Fruit fly (Drosophila melanogaster) whole organism, adult: ENCODE measurements around the gene CG13003.

Experiments used
- CG14711 ChIP-seq: fragments of 200-800 bp; sonication (Bioruptor generic); optimal IDR thresholded peaks from 2 replicates; lab custom pipeline; 2018; ENCODE audit warnings: missing biosample characterization, mild to moderate bottlenecking, missing genetic modification characterization, moderate library complexity
- CG5204 ChIP-seq: fragments of 200-800 bp; sonication (Bioruptor generic); optimal IDR thresholded peaks from 2 replicates; lab custom pipeline; 2016; ENCODE audit warnings: missing biosample characterization, missing genetic modification characterization
- CG7045 ChIP-seq: fragments of 200-800 bp; sonication (Bioruptor generic); optimal IDR thresholded peaks from 2 replicates; lab custom pipeline; 2017; ENCODE audit warnings: missing biosample characterization, mild to moderate bottlenecking, missing genetic modification characterization
- Clk ChIP-seq: fragments of 200-800 bp; sonication (Bioruptor generic); optimal IDR thresholded peaks from 2 replicates; lab custom pipeline; 2017; ENCODE audit warnings: missing biosample characterization, missing genetic modification characterization
- Mnt ChIP-seq: fragments of 200-800 bp; sonication (Bioruptor generic); optimal IDR thresholded peaks from 2 replicates; lab custom pipeline; 2016; ENCODE audit warnings: missing biosample characterization, mild to moderate bottlenecking, missing genetic modification characterization
- cnc ChIP-seq, 2 experiments: fragments of >200 bp; optimal IDR thresholded peaks; 2 replicates each; lab custom pipeline; 2017
- kay ChIP-seq: fragments of 200-800 bp; sonication (Bioruptor generic); peaks from one replicate; lab custom pipeline; 2016; ENCODE audit warnings: missing biosample characterization, missing genetic modification characterization, borderline replicate concordance
- tj ChIP-seq: fragments of 200-800 bp; sonication (Bioruptor generic); optimal IDR thresholded peaks from 3 replicates; lab custom pipeline; 2017; ENCODE audit warnings: missing biosample characterization, mild to moderate bottlenecking, missing genetic modification characterization, moderate library complexity
- toe ChIP-seq: fragments of 200-800 bp; sonication (Bioruptor generic); optimal IDR thresholded peaks from 2 replicates; lab custom pipeline; 2016; ENCODE audit warnings: missing biosample characterization, missing genetic modification characterization

dm6 chrX:16907675-16908074 lies 31.3 kb upstream of the CG13003 start:
- TF ChIP-seq Mnt (GFP tag; lab: Kevin White, UChicago) (no peak), tj (GFP tag; lab: Kevin White, UChicago) (no peak), kay (GFP tag; lab: Kevin White, UChicago) (no peak), Clk (GFP tag; lab: Kevin White, UChicago) (no peak), CG14711 (tag; lab: Kevin White, UChicago) (no peak), CG7045 (GFP tag; lab: Kevin White, UChicago) (no peak), CG5204 (GFP tag; lab: Kevin White, UChicago) (no peak), toe (GFP tag; lab: Kevin White, UChicago) (no peak), cnc (optimal IDR thresholded peaks at IDR 0.05; lab: Kevin White, UChicago) (no peak)
